Fruit fly (Drosophila melanogaster) whole organism, embryonic: ENCODE measurements around the gene Theg.

Experiments used
- ATbp ChIP-seq: fragments of 200-800 bp; sonication (Bioruptor generic); optimal IDR thresholded peaks from 2 replicates; lab custom pipeline; 2017; ENCODE audit warnings: missing biosample characterization, mild to moderate bottlenecking, missing genetic modification characterization, missing genetic modification reagents
- Ada2b ChIP-seq: fragments of 200-800 bp; sonication (Bioruptor generic); IDR thresholded peaks from 2 replicates; pipeline ENCODE4 v1.3.6; 2022; ENCODE audit warnings: missing biosample characterization, missing genetic modification characterization
- CG11093 ChIP-seq: fragments of 200-800 bp; sonication (Bioruptor generic); IDR thresholded peaks from 3 replicates; pipeline ENCODE4 v1.3.6; 2022; ENCODE audit warnings: missing biosample characterization, missing genetic modification characterization
- CG12104 ChIP-seq: fragments of 200-800 bp; sonication (Bioruptor generic); optimal IDR thresholded peaks from 3 replicates; lab custom pipeline; 2016; ENCODE audit warnings: missing biosample characterization, missing genetic modification characterization
- CG12659 ChIP-seq: fragments of 200-800 bp; sonication (Bioruptor generic); optimal IDR thresholded peaks from 3 replicates; lab custom pipeline; 2017; ENCODE audit warnings: mild to moderate bottlenecking, missing biosample characterization, missing genetic modification reagents, missing genetic modification characterization
- CG1602 ChIP-seq: fragments of 200-800 bp; sonication (Bioruptor generic); optimal IDR thresholded peaks from 3 replicates; lab custom pipeline; 2016; ENCODE audit warnings: missing biosample characterization, missing genetic modification characterization
- CG16813 ChIP-seq: fragments of 200-800 bp; sonication (Bioruptor generic); IDR thresholded peaks from 3 replicates; pipeline ENCODE4 v1.3.6; 2022; ENCODE audit warnings: missing biosample characterization, missing genetic modification characterization; ENCODE audit not compliant: partially characterized antibody
- CG16815 ChIP-seq: fragments of 200-800 bp; sonication (Bioruptor generic); optimal IDR thresholded peaks from 3 replicates; lab custom pipeline; 2017; ENCODE audit warnings: missing biosample characterization, mild to moderate bottlenecking, missing genetic modification characterization
- CG2116 ChIP-seq: fragments of 200-800 bp; sonication (Bioruptor generic); optimal IDR thresholded peaks from 3 replicates; lab custom pipeline; 2018; ENCODE audit warnings: missing biosample characterization, mild to moderate bottlenecking, missing genetic modification characterization
- CG2120 ChIP-seq: fragments of 200-800 bp; sonication (Bioruptor generic); optimal IDR thresholded peaks from 3 replicates; lab custom pipeline; 2016; ENCODE audit warnings: missing biosample characterization, missing genetic modification characterization
- CG2712 ChIP-seq: fragments of 200-800 bp; optimal IDR thresholded peaks from 3 replicates; lab custom pipeline; 2019; ENCODE audit warnings: missing biosample characterization, mild to moderate bottlenecking, missing genetic modification characterization, moderate library complexity
- CG30403 ChIP-seq: fragments of 200-800 bp; sonication (Bioruptor generic); optimal IDR thresholded peaks from 3 replicates; lab custom pipeline; 2016; ENCODE audit warnings: missing biosample characterization, missing genetic modification characterization
- CG30431 ChIP-seq: fragments of 200-800 bp; sonication (Bioruptor generic); optimal IDR thresholded peaks from 2 replicates; lab custom pipeline; 2017; ENCODE audit warnings: missing biosample characterization, missing genetic modification characterization
- CG33213 ChIP-seq: fragments of 200-800 bp; sonication (Bioruptor generic); optimal IDR thresholded peaks from 3 replicates; lab custom pipeline; 2016; ENCODE audit warnings: missing biosample characterization, missing genetic modification characterization
- CG3726 ChIP-seq: fragments of 200-800 bp; sonication (Bioruptor generic); IDR thresholded peaks from 3 replicates; pipeline ENCODE4, ENCODE4 v1.3.6; 2022; ENCODE audit warnings: missing biosample characterization, missing genetic modification characterization
- CG43689 ChIP-seq: fragments of 200-800 bp; sonication (Bioruptor generic); IDR thresholded peaks from 2 replicates; pipeline ENCODE4 v1.3.6; 2022; ENCODE audit warnings: missing biosample characterization, missing genetic modification characterization
- CG8281 ChIP-seq: fragments of 200-800 bp; sonication (Bioruptor generic); optimal IDR thresholded peaks from 2 replicates; lab custom pipeline; 2018; ENCODE audit warnings: missing biosample characterization, mild to moderate bottlenecking, missing genetic modification characterization, moderate library complexity
- CG8478 ChIP-seq: fragments of >200 bp; optimal IDR thresholded peaks from 2 replicates; lab custom pipeline; 2018
- Doc2 ChIP-seq: fragments of 200-800 bp; sonication (Bioruptor generic); IDR thresholded peaks from 2 replicates; pipeline ENCODE4 v1.3.6; 2022; ENCODE audit warnings: missing biosample characterization, missing genetic modification characterization
- H2.0 ChIP-seq: fragments of 200-800 bp; sonication (Bioruptor generic); IDR thresholded peaks from 2 replicates; pipeline ENCODE4 v1.3.6; 2022; ENCODE audit warnings: missing biosample characterization, missing genetic modification characterization
- HLH4C ChIP-seq: fragments of 200-800 bp; sonication (Bioruptor generic); IDR thresholded peaks from 3 replicates; pipeline ENCODE4 v1.3.6; 2022; ENCODE audit warnings: missing biosample characterization, missing genetic modification characterization; ENCODE audit not compliant: partially characterized antibody
- Hr51 ChIP-seq, 2 experiments: fragments of 200-800 bp; sonication (Bioruptor generic); optimal IDR thresholded peaks; 2 replicates in 1 of 2; 3 replicates in 1 of 2; lab custom pipeline; 2016 to 2018; ENCODE audit warnings: missing biosample characterization in 2 of 2, missing genetic modification characterization in 2 of 2, mild to moderate bottlenecking in 1 of 2, moderate library complexity in 1 of 2
- NK7.1 ChIP-seq: fragments of 200-800 bp; sonication (Bioruptor generic); optimal IDR thresholded peaks from 3 replicates; lab custom pipeline; 2016; ENCODE audit warnings: missing biosample characterization, missing genetic modification characterization
- Sox100B ChIP-seq: fragments of 200-800 bp; sonication (Bioruptor generic); optimal IDR thresholded peaks from 3 replicates; lab custom pipeline; 2018; ENCODE audit warnings: missing biosample characterization, mild to moderate bottlenecking, missing genetic modification characterization
- Ssrp ChIP-seq: fragments of 200-800 bp; sonication (Bioruptor generic); optimal IDR thresholded peaks from 2 replicates; lab custom pipeline; 2018; ENCODE audit warnings: missing biosample characterization, mild to moderate bottlenecking, missing genetic modification characterization, moderate library complexity
- Vsx1 ChIP-seq: fragments of 200-800 bp; sonication (Bioruptor generic); optimal IDR thresholded peaks from 2 replicates; lab custom pipeline; 2017; ENCODE audit warnings: missing biosample characterization, mild to moderate bottlenecking, missing genetic modification characterization, missing genetic modification reagents
- bab2 ChIP-seq: fragments of 200-800 bp; sonication (Bioruptor generic); optimal IDR thresholded peaks from 2 replicates; lab custom pipeline; 2016; ENCODE audit warnings: missing biosample characterization, missing genetic modification characterization
- chn ChIP-seq: fragments of 200-800 bp; sonication (Bioruptor generic); optimal IDR thresholded peaks from 2 replicates; lab custom pipeline; 2016; ENCODE audit warnings: missing biosample characterization, missing genetic modification characterization
- dimm ChIP-seq: fragments of 200-800 bp; sonication (Bioruptor generic); IDR thresholded peaks from 2 replicates; pipeline ENCODE4 v1.3.6; 2022; ENCODE audit warnings: missing biosample characterization, missing genetic modification characterization
- emc ChIP-seq: fragments of 200-800 bp; sonication (Bioruptor generic); optimal IDR thresholded peaks from 2 replicates; lab custom pipeline; 2016; ENCODE audit warnings: missing biosample characterization, missing genetic modification characterization
- esg ChIP-seq: fragments of 200-800 bp; sonication (Bioruptor generic); conservative IDR thresholded peaks from 2 replicates; pipeline ENCODE4 v1.3.6; 2022; ENCODE audit warnings: missing biosample characterization, missing genetic modification characterization
- ewg ChIP-seq: fragments of 200-800 bp; sonication (Bioruptor generic); optimal IDR thresholded peaks from 3 replicates; lab custom pipeline; 2017; ENCODE audit warnings: mild to moderate bottlenecking, missing biosample characterization, missing genetic modification reagents, missing genetic modification characterization
- exex ChIP-seq: fragments of 200-800 bp; sonication (Bioruptor generic); optimal IDR thresholded peaks from 4 replicates; lab custom pipeline; 2018; ENCODE audit warnings: missing biosample characterization, mild to moderate bottlenecking, missing genetic modification characterization, moderate library complexity
- her ChIP-seq: fragments of 200-800 bp; sonication (Bioruptor generic); optimal IDR thresholded peaks from 2 replicates; lab custom pipeline; 2016; ENCODE audit warnings: missing biosample characterization, missing genetic modification characterization
- ken ChIP-seq: fragments of 200-800 bp; sonication (Bioruptor generic); IDR thresholded peaks from 3 replicates; pipeline ENCODE4 v1.3.6; 2022; ENCODE audit warnings: missing biosample characterization, missing genetic modification characterization
- klu ChIP-seq: fragments of 200-800 bp; sonication (Bioruptor generic); IDR thresholded peaks from 2 replicates; pipeline ENCODE4 v1.3.6; 2022; ENCODE audit warnings: missing biosample characterization, missing genetic modification characterization
- mam ChIP-seq: fragments of 200-800 bp; sonication (Bioruptor generic); optimal IDR thresholded peaks from 3 replicates; lab custom pipeline; 2016; ENCODE audit warnings: missing biosample characterization, missing genetic modification characterization
- mld ChIP-seq: fragments of 200-800 bp; sonication (Bioruptor generic); IDR thresholded peaks from 3 replicates; pipeline ENCODE4 v1.3.6; 2022; ENCODE audit warnings: missing biosample characterization, missing genetic modification characterization; ENCODE audit not compliant: partially characterized antibody
- nau ChIP-seq: fragments of 200-800 bp; sonication (Bioruptor generic); optimal IDR thresholded peaks from 3 replicates; lab custom pipeline; 2017; ENCODE audit warnings: missing biosample characterization, mild to moderate bottlenecking, missing genetic modification characterization, missing genetic modification reagents
- p53 ChIP-seq: fragments of 200-800 bp; sonication (Bioruptor generic); optimal IDR thresholded peaks from 2 replicates; lab custom pipeline; 2016; ENCODE audit warnings: missing biosample characterization, missing genetic modification characterization
- pfk ChIP-seq: fragments of 200-800 bp; sonication (Bioruptor generic); optimal IDR thresholded peaks from 2 replicates; lab custom pipeline; 2018; ENCODE audit warnings: missing biosample characterization, mild to moderate bottlenecking, missing genetic modification characterization, moderate library complexity
- phol ChIP-seq: fragments of 200-800 bp; sonication (Bioruptor generic); optimal IDR thresholded peaks from 3 replicates; lab custom pipeline; 2018; ENCODE audit warnings: missing biosample characterization, mild to moderate bottlenecking, missing genetic modification characterization, moderate library complexity
- pnt ChIP-seq: fragments of 200-800 bp; sonication (Bioruptor generic); optimal IDR thresholded peaks from 3 replicates; lab custom pipeline; 2016; ENCODE audit warnings: missing biosample characterization, missing genetic modification characterization
- repo ChIP-seq: fragments of 200-800 bp; sonication (Bioruptor generic); optimal IDR thresholded peaks from 2 replicates; lab custom pipeline; 2016; ENCODE audit warnings: missing biosample characterization, missing genetic modification characterization
- ro ChIP-seq: fragments of 200-800 bp; sonication (Bioruptor generic); IDR thresholded peaks from 2 replicates; pipeline ENCODE4 v1.3.6; 2022; ENCODE audit warnings: missing biosample characterization, missing genetic modification characterization
- sd ChIP-seq: fragments of 200-800 bp; sonication (Bioruptor generic); optimal IDR thresholded peaks from 3 replicates; lab custom pipeline; 2018; ENCODE audit warnings: missing biosample characterization, mild to moderate bottlenecking, missing genetic modification characterization, moderate library complexity
- sens ChIP-seq: fragments of 200-800 bp; sonication (Bioruptor generic); peaks from one replicate; lab custom pipeline; 2016; ENCODE audit warnings: missing biosample characterization, missing genetic modification characterization
- sisA ChIP-seq: fragments of 200-800 bp; sonication (Bioruptor generic); IDR thresholded peaks from 2 replicates; pipeline ENCODE4 v1.3.6; 2022; ENCODE audit warnings: missing biosample characterization, missing genetic modification characterization
- slou ChIP-seq: fragments of 200-800 bp; sonication (Bioruptor generic); optimal IDR thresholded peaks from 3 replicates; lab custom pipeline; 2016; ENCODE audit warnings: missing biosample characterization, missing genetic modification characterization
- tna ChIP-seq: fragments of 200-800 bp; sonication (Bioruptor generic); IDR thresholded peaks from 2 replicates; pipeline ENCODE4 v1.3.6; 2022; ENCODE audit warnings: missing biosample characterization, missing genetic modification characterization; ENCODE audit not compliant: partially characterized antibody
- vfl ChIP-seq: fragments of 200-800 bp; sonication (Bioruptor generic); optimal IDR thresholded peaks from 2 replicates; lab custom pipeline; 2016; ENCODE audit warnings: missing biosample characterization, missing genetic modification characterization

Gene Theg

DNA sequence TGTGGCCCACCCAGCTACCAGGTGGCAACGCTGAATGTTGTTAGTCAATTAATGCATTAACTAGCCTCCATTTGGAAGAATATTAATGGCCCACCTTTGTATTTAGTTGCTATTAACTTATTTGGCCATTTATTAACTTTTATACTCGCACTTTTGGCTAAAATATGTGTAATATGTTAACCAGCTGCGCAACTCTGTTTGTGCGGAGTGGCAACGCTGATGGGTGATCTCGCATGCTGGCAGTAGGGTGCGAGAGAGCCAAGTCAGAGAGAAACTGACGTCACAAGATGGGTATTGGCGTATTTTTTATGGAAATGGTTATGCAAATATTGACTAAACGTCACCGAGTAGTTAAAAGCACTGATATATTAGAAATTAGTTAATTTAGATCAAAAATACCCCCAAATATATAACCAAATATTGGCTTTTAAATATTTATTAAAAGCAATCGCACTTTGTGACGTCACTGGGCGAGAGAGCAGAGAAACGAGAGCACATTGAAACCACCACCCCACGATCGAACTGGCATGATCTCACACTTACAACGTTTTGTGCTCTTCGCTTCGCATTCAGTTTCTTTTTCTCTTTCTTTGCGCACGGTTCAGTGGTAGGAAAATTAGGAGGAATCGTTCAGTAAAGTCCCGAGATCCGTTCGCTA lies 27.3 kb downstream of the Theg start, which contains the start of gene how (continued):
- TF ChIP-seq Vsx1 (GFP tag; lab: Kevin White, UChicago) (no peak), exex (tag; lab: Kevin White, UChicago) (peak; percentile 18), chn (no peak), vfl (GFP tag; lab: Kevin White, UChicago) (no peak), emc (GFP tag; lab: Kevin White, UChicago) (no peak), CG3726 (GFP tag; lab: Robert Waterston, UW) (no peak), sens (peak; percentile 83), CG16813 (GFP tag; lab: Robert Waterston, UW) (peak; percentile 32; the same call in 1 of the 3 replicates), CG30403 (peak; percentile 26), CG43689 (no peak), CG30431 (GFP tag; lab: Kevin White, UChicago) (no peak), CG12104 (GFP tag; lab: Kevin White, UChicago) (no peak), CG12659 (GFP tag; lab: Kevin White, UChicago) (no peak), Ada2b (GFP tag; lab: Robert Waterston, UW) (no peak), CG11093 (GFP tag; lab: Robert Waterston, UW) (no peak), ken (GFP tag; lab: Robert Waterston, UW) (no peak), p53 (GFP tag; lab: Kevin White, UChicago) (no peak), ewg (GFP tag; lab: Kevin White, UChicago) (no peak), HLH4C (GFP tag; lab: Robert Waterston, UW) (peak; percentile 19; the same call in 1 of the 3 replicates), CG33213 (GFP tag; lab: Kevin White, UChicago) (no peak), repo (no peak), tna (no peak), her (GFP tag; lab: Kevin White, UChicago) (no peak), bab2 (no peak), CG2120 (peak; percentile 26), mld (GFP tag; lab: Robert Waterston, UW) (no peak), dimm (no peak), Sox100B (GFP tag; lab: Kevin White, UChicago) (peak; percentile 20), CG8281 (tag; lab: Kevin White, UChicago) (no peak), H2.0 (no peak), Ssrp (tag; lab: Kevin White, UChicago) (no peak), nau (peak; percentile 24), CG1602 (no peak), klu (no peak), NK7.1 (GFP tag; lab: Kevin White, UChicago) (peak; percentile 8), CG2116 (GFP tag; lab: Kevin White, UChicago) (peak; percentile 87), pnt (GFP tag; lab: Kevin White, UChicago) (no peak), CG8478 (lab: Kevin White, UChicago) (no peak), sd (tag; lab: Kevin White, UChicago) (peak; percentile 42), Hr51 (GFP tag; optimal IDR thresholded peaks at IDR 0.05; lab: Kevin White, UChicago) (peak; percentile 9 to 31), ro (no peak), ATbp (GFP tag; lab: Kevin White, UChicago) (no peak), CG16815 (GFP tag; lab: Kevin White, UChicago) (no peak), mam (peak; percentile 47), CG2712 (tag; lab: Kevin White, UChicago) (no peak), pfk (GFP tag; lab: Kevin White, UChicago) (no peak), Doc2 (no peak), slou (GFP tag; lab: Kevin White, UChicago) (no peak), phol (peak; percentile 46), sisA (no peak), esg (no peak)
